Worm (Caenorhabditis elegans) whole organism, late embryonic: ENCODE measurements around the gene srx-118.

ENCODE experiments used
- K02D7.2 ChIP-seq: sonication (generic microtip); optimal IDR thresholded peaks from 2 replicates; lab custom pipeline; 2017; ENCODE audit warnings: mild to moderate bottlenecking, missing genetic modification characterization, missing compliant biosample characterization
- T23F11.4 ChIP-seq: fragments of 200-800 bp; sonication (Bioruptor generic); optimal IDR thresholded peaks from 2 replicates; lab custom pipeline; 2018; ENCODE audit warnings: mild to moderate bottlenecking, missing genetic modification characterization, missing compliant biosample characterization
- Y22D7AL.16 ChIP-seq: sonication (generic microtip); optimal IDR thresholded peaks from 2 replicates; lab custom pipeline; 2016; ENCODE audit warnings: missing genetic modification characterization, missing compliant biosample characterization
- ama-1 ChIP-seq: fragments of 150-350 bp; optimal IDR thresholded peaks from 2 replicates; lab custom pipeline; 2014
- ceh-19 ChIP-seq: fragments of 200-800 bp; sonication (Bioruptor generic); optimal IDR thresholded peaks from 2 replicates; lab custom pipeline; 2018; ENCODE audit warnings: mild to moderate bottlenecking, missing genetic modification characterization, missing compliant biosample characterization
- ceh-48 ChIP-seq: sonication (generic microtip); optimal IDR thresholded peaks from 2 replicates; lab custom pipeline; 2016; ENCODE audit warnings: missing genetic modification characterization, inconsistent platforms, missing compliant biosample characterization
- dve-1 ChIP-seq: sonication (generic microtip); optimal IDR thresholded peaks from 2 replicates; lab custom pipeline; 2017; ENCODE audit warnings: antibody characterized with exemption, mild to moderate bottlenecking, missing genetic modification characterization, missing compliant biosample characterization
- elt-2 ChIP-seq: sonication (generic microtip); optimal IDR thresholded peaks from 2 replicates; lab custom pipeline; 2016; ENCODE audit warnings: missing genetic modification reagents, missing genetic modification characterization, missing compliant biosample characterization
- fkh-10 ChIP-seq: fragments of 150-350 bp; optimal IDR thresholded peaks from 2 replicates; lab custom pipeline; 2014; ENCODE audit warnings: missing biosample characterization, missing genetic modification reagents, missing genetic modification characterization
- hlh-13 ChIP-seq: fragments of 200-800 bp; sonication (Bioruptor generic); optimal IDR thresholded peaks from 2 replicates; lab custom pipeline; 2018; ENCODE audit warnings: mild to moderate bottlenecking, missing genetic modification characterization, missing compliant biosample characterization
- pag-3 ChIP-seq: sonication (generic microtip); optimal IDR thresholded peaks from 2 replicates; lab custom pipeline; 2016; ENCODE audit warnings: missing compliant biosample characterization, missing genetic modification characterization, borderline replicate concordance
- pax-1 ChIP-seq: fragments of 150-350 bp; optimal IDR thresholded peaks from 2 replicates; lab custom pipeline; 2014; ENCODE audit warnings: missing biosample characterization, missing genetic modification characterization
- rnt-1 ChIP-seq: sonication (generic microtip); optimal IDR thresholded peaks from 2 replicates; lab custom pipeline; 2016; ENCODE audit warnings: missing genetic modification characterization, missing compliant biosample characterization
- zip-5 ChIP-seq: sonication (generic microtip); optimal IDR thresholded peaks from 2 replicates; lab custom pipeline; 2016; ENCODE audit warnings: missing genetic modification characterization, missing compliant biosample characterization

DNA sequence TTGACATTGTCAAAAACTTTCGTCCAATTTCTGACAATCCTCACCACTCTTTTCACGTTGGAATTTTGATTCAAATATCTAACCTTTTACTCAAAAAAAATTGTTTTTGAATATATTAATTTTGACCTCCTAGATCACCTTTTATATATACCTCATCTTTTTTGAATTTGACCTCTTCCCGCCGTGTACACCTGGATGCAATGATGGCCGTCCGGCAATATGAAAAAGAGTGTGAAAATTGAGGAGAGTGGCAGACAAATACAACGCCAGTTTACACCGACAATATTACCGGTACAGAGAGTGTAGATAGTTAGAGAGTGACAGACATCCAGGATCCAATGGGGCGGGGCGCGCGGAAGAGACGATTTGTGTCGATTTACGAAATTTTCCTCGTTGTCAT is 6.0 kb upstream of the srx-118 start, which contains the start of gene ceh-99:
- TF ChIP-seq K02D7.2 (tag; lab: Kevin White, UChicago) (no peak), ceh-19 (GFP tag; lab: Kevin White, UChicago) (no peak), pax-1 (no peak), ama-1 (lab: Kevin White, UChicago) (no peak), pag-3 (no peak), T23F11.4 (GFP tag; lab: Kevin White, UChicago) (no peak), ceh-48 (tag; lab: Kevin White, UChicago) (no peak), hlh-13 (GFP tag; lab: Kevin White, UChicago) (no peak), Y22D7AL.16 (no peak), zip-5 (tag; lab: Kevin White, UChicago) (no peak), fkh-10 (GFP tag; lab: Kevin White, UChicago) (no peak), dve-1 (tag; lab: Kevin White, UChicago) (no peak), rnt-1 (tag; lab: Kevin White, UChicago) (no peak), elt-2 (tag; lab: Kevin White, UChicago) (no peak)
